Fruit fly (Drosophila melanogaster): Measurements from ENCODE around the gene CG34030.

Gene CG34030

DNA sequence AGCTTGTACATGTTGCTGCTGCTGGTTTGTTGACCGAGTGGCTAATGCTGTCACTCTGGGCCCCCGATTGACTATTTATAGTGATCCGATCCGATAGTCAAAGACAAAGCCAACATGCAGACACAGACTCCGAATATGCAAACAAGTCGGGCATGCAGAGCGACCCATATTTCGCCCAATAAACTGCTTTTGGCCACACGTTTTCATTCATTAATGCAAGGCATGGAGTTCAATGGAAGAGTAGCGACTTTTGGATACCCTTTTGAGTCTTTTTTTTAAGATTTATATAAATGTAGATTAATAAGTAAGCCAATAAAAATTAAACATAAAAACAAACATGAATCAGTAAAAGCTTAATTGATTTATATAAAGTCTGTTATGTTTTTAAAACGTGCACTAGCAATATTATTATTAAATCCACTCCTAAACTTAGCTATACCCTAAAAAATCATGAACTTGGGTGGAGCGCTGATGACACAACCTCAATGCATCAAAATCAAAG is 11.6 kb upstream of the CG34030 start, which contains the start of gene Cpr65Ea:
Cpr65Ea (minus strand) TSS at position 51 of the 502 bp plus-strand sequence.
- no peak for TF ChIP-seq CG12768 (GFP tag; optimal IDR thresholded peaks at IDR 0.05)
- no peak for TF ChIP-seq Crg-1 (GFP tag; optimal IDR thresholded peaks at IDR 0.05)

DNA sequence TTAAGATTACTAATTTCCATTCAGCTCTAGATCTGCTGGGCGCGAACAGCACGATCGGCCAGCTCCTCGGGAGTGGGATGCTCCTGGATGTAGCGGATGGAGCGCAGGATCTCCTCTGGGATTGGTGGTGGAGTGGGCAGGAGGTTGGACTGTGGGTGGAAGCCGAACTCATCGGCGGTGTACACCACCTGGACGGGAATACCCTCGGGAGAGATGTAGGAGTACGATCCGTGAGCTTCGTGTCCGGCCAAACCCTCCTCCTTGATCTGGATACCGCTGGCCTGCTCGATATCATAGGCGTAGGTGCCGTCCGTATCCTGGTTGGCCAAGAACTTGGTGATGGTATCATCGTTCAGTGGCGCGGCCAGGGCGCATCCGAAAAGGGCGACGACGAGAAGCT is 11.0 kb upstream of the CG34030 start:
- TF ChIP-seq CG1620 (GFP tag; optimal IDR thresholded peaks at IDR 0.05) (no peak), cic (GFP tag; optimal IDR thresholded peaks at IDR 0.05) (no peak), Crg-1 (GFP tag; optimal IDR thresholded peaks at IDR 0.05) (no peak), CG33017 (tag; optimal IDR thresholded peaks at IDR 0.05) (no peak), toe (GFP tag; optimal IDR thresholded peaks at IDR 0.05) (no peak), ovo (GFP tag; optimal IDR thresholded peaks at IDR 0.05) (no peak), Hr96 (GFP tag; optimal IDR thresholded peaks at IDR 0.05) (no peak), Clk (GFP tag; optimal IDR thresholded peaks at IDR 0.05) (no peak), CG12768 (GFP tag; optimal IDR thresholded peaks at IDR 0.05) (no peak), CG14711 (tag; optimal IDR thresholded peaks at IDR 0.05) (no peak), bab1 (GFP tag; optimal IDR thresholded peaks at IDR 0.05) (no peak), CG7101 (tag; optimal IDR thresholded peaks at IDR 0.05) (no peak), Mnt (GFP tag; optimal IDR thresholded peaks at IDR 0.05) (no peak)

DNA sequence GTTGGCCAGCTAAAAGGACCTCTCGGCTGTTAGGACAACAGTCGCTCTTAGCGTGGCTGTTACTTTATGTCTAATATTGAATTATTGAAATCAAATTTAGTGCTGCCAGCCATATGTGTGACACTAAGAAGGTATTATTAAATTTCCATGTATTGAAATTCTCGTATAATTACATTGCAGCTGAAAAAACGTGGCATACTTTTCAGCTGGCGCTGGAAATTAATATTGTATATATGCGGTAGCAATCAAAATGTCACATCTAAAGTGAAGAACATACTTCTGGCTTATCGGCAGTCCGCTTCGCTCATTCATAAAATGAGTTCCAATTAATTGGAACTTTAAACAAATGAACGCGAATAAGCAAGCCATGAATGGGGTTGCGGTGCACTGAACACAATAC is 7.1 kb upstream of the CG34030 start:
- TF ChIP-seq CG12768 (GFP tag; optimal IDR thresholded peaks at IDR 0.05): no peak
- no peak for TF ChIP-seq cic (GFP tag; optimal IDR thresholded peaks at IDR 0.05)
- TF ChIP-seq pad (GFP tag; optimal IDR thresholded peaks at IDR 0.05): no peak
- TF ChIP-seq toe (GFP tag; optimal IDR thresholded peaks at IDR 0.05): no peak
- TF ChIP-seq Crg-1 (GFP tag; optimal IDR thresholded peaks at IDR 0.05): no peak
- TF ChIP-seq tj (GFP tag; optimal IDR thresholded peaks at IDR 0.05): no peak
- no peak for TF ChIP-seq CG7101 (tag; optimal IDR thresholded peaks at IDR 0.05)
- no peak for TF ChIP-seq CG14711 (tag; optimal IDR thresholded peaks at IDR 0.05)
- TF ChIP-seq bab1 (GFP tag; optimal IDR thresholded peaks at IDR 0.05): no peak
- no peak for TF ChIP-seq Hr96 (GFP tag; optimal IDR thresholded peaks at IDR 0.05)
- no peak for TF ChIP-seq CG5204 (GFP tag; optimal IDR thresholded peaks at IDR 0.05)
- no peak for TF ChIP-seq Mnt (GFP tag; optimal IDR thresholded peaks at IDR 0.05)
- no peak for TF ChIP-seq CG11617 (GFP tag; optimal IDR thresholded peaks at IDR 0.05)
- TF ChIP-seq CG7045 (GFP tag; optimal IDR thresholded peaks at IDR 0.05): no peak
- no peak for TF ChIP-seq cnc (optimal IDR thresholded peaks at IDR 0.05)
- TF ChIP-seq kay (GFP tag; ENCODE audit: borderline replicate concordance): no peak
- TF ChIP-seq ovo (GFP tag; optimal IDR thresholded peaks at IDR 0.05): no peak

DNA sequence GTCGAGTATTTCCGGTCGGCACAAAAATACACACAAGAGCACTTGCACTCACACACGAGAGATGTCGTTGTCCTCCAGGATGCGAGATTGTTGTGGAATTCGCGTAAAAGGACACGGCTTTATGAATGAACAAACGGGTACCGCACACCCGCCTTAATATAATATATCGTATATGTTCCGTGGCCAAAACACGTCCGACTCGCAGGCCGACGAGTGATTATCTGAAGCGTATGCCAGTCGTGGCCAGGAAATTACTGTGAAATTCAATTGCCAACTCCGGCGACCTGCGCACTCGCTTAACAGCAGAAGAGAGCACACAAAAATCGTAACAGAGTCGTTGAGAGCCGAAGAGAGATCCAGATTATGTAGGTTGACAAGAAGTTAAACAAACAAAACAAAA is 2.2 kb upstream of the CG34030 start, which contains the start of gene CG8641:
CG8641 (minus strand) TSS at position 205 of the 400 bp plus-strand sequence.
- TF ChIP-seq pad (GFP tag; optimal IDR thresholded peaks at IDR 0.05): no peak

DNA sequence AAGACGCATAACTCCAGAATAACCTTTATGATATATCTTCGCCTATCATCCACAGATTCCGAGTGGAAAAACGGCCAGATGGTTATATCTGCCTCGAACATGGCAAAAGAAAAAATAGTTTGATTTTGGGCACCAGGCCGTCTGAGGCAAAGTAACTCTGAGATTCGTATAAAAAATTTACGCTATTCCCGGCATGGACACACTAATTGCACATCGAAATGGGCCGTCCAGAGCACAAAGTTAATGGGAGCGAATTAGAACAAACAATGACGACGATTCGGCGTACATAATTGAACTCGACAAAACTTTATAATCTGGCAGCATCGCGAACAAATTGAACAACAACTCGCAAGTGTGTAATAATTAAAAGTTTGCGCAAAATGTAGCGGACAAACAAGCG is 5.9 kb downstream of the CG34030 start, which contains the start of gene CG32391:
CG32391 (minus strand) TSS at position 101 of the 400 bp plus-strand sequence.
- no peak for TF ChIP-seq CG5204 (GFP tag; optimal IDR thresholded peaks at IDR 0.05)
- TF ChIP-seq Crg-1 (GFP tag; optimal IDR thresholded peaks at IDR 0.05): no peak
- no peak for TF ChIP-seq CG12768 (GFP tag; optimal IDR thresholded peaks at IDR 0.05)
- no peak for TF ChIP-seq bab1 (GFP tag; optimal IDR thresholded peaks at IDR 0.05)

DNA sequence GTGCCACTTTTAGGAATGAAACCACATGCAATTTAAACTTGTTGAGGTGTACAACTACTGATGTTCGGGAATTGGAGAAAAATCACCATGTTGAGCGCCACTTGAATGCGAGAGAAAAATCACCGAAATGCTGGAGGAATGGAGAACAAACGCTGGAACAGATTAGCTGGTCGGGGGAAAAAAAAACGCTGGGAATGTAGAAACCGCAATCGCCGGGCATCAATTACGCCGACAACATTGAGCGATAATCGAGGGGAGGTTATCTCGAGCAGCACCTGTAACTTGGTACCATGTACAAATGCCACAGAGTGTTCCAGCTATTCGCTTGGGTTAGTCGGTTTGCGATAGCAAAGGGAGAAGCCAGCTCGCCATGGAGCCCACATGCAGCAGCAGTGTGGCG is 9.0 kb downstream of the CG34030 start, which contains the start of gene CG14823:
CG14823 (plus strand) TSS at position 301 of the 400 bp plus-strand sequence.
- no peak for TF ChIP-seq CG7045 (GFP tag; optimal IDR thresholded peaks at IDR 0.05)
- TF ChIP-seq CG14711 (tag; optimal IDR thresholded peaks at IDR 0.05): no peak
- no peak for TF ChIP-seq CG12768 (GFP tag; optimal IDR thresholded peaks at IDR 0.05)
- TF ChIP-seq kay (GFP tag; ENCODE audit: borderline replicate concordance): no peak
- TF ChIP-seq CG1620 (GFP tag; optimal IDR thresholded peaks at IDR 0.05): no peak
- no peak for TF ChIP-seq Crg-1 (GFP tag; optimal IDR thresholded peaks at IDR 0.05)
- TF ChIP-seq CG11617 (GFP tag; optimal IDR thresholded peaks at IDR 0.05): no peak
- no peak for TF ChIP-seq Mnt (GFP tag; optimal IDR thresholded peaks at IDR 0.05)
- no peak for TF ChIP-seq pad (GFP tag; optimal IDR thresholded peaks at IDR 0.05)
- no peak for TF ChIP-seq bab1 (GFP tag; optimal IDR thresholded peaks at IDR 0.05)
- TF ChIP-seq Clk (GFP tag; optimal IDR thresholded peaks at IDR 0.05): no peak
- no peak for TF ChIP-seq toe (GFP tag; optimal IDR thresholded peaks at IDR 0.05)

DNA sequence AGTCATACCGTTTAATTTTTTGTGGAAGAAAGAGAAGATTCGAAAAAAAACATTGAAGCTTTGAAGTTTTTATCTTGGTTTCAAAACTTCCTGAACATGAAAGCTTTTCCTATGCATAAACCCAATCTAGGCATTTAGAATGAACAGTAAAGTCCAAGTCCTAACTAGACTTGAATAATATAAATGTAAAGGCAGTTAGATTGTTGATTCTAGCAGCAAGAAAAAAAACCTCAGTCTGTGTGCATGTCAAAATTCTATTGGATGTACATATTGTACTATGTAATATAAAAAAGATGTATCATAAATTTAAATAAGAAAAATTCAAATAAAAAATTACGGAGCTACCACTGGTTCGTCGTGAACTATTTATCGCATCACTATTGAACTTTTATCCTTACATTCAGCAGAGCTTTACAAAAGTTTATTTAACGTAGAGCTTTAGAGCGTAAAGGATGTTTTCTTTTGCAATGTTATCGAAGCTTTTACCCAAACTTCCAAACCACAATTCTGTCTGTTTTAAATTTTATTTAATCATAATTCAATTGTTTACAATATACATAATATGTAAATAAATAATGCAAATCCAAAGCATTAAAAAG is 16.5 kb downstream of the CG34030 start:
- TF ChIP-seq CG12768 (GFP tag; optimal IDR thresholded peaks at IDR 0.05): no peak

DNA sequence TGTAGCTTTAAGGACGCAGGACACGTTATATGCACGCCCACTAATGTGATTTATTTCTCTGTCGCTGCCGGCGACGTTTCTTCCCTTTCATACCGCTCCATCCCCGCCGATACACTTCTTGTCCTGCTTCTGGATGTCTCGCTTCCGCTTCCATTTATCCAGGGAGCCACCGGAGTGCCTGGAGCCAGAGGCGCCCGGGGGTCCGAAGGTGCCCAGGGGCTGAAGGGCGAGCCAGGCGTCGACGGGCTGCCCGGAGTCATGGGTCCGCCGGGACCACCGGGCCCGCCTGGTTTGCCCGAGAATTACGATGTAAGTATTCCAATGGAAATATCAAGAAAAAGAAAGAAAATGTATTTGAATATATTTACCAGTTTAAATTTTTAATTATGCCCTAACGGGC is 37.2 kb downstream of the CG34030 start:
- TF ChIP-seq CG33017 (tag; optimal IDR thresholded peaks at IDR 0.05): no peak
- no peak for TF ChIP-seq Mnt (GFP tag; optimal IDR thresholded peaks at IDR 0.05)
- TF ChIP-seq CG7101 (tag; optimal IDR thresholded peaks at IDR 0.05): no peak
- no peak for TF ChIP-seq Hr96 (GFP tag; optimal IDR thresholded peaks at IDR 0.05)
- TF ChIP-seq CG14711 (tag; optimal IDR thresholded peaks at IDR 0.05): no peak
- no peak for TF ChIP-seq cic (GFP tag; optimal IDR thresholded peaks at IDR 0.05)
- no peak for TF ChIP-seq pad (GFP tag; optimal IDR thresholded peaks at IDR 0.05)
- TF ChIP-seq Clk (GFP tag; optimal IDR thresholded peaks at IDR 0.05): no peak
- no peak for TF ChIP-seq kay (GFP tag; ENCODE audit: borderline replicate concordance)
- no peak for TF ChIP-seq CG7045 (GFP tag; optimal IDR thresholded peaks at IDR 0.05)
- no peak for TF ChIP-seq ovo (GFP tag; optimal IDR thresholded peaks at IDR 0.05)
- TF ChIP-seq toe (GFP tag; optimal IDR thresholded peaks at IDR 0.05): no peak
- no peak for TF ChIP-seq CG11617 (GFP tag; optimal IDR thresholded peaks at IDR 0.05)
- no peak for TF ChIP-seq CG1620 (GFP tag; optimal IDR thresholded peaks at IDR 0.05)
- no peak for TF ChIP-seq CG5204 (GFP tag; optimal IDR thresholded peaks at IDR 0.05)
- no peak for TF ChIP-seq Crg-1 (GFP tag; optimal IDR thresholded peaks at IDR 0.05)
- no peak for TF ChIP-seq cnc (optimal IDR thresholded peaks at IDR 0.05)
- TF ChIP-seq tj (GFP tag; optimal IDR thresholded peaks at IDR 0.05): no peak
- TF ChIP-seq bab1 (GFP tag; optimal IDR thresholded peaks at IDR 0.05): no peak
- no peak for TF ChIP-seq CG12768 (GFP tag; optimal IDR thresholded peaks at IDR 0.05)
